Fruit fly (Drosophila melanogaster): Measurements from ENCODE around the gene CG7201.

The CG7201 gene

dm6 chr3L:8285773-8286172, 9.4 kb downstream of the CG7201 start (continued):
- no peak for TF ChIP-seq Blimp-1 (GFP tag; optimal IDR thresholded peaks at IDR 0.05)
- no peak for TF ChIP-seq gsb (GFP tag; IDR thresholded peaks at IDR 0.05)
- no peak for TF ChIP-seq ase (GFP tag; IDR thresholded peaks at IDR 0.05)
- TF ChIP-seq MESR4 (GFP tag; optimal IDR thresholded peaks at IDR 0.05), result no peak
- TF ChIP-seq CG1602 (GFP tag; optimal IDR thresholded peaks at IDR 0.05), result no peak
- no peak for TF ChIP-seq CG16813 (GFP tag; IDR thresholded peaks at IDR 0.05; ENCODE audit: partially characterized antibody)
- no peak for TF ChIP-seq CG7745 (tag; optimal IDR thresholded peaks at IDR 0.05)
- no peak for TF ChIP-seq Fer2 (tag; optimal IDR thresholded peaks at IDR 0.05)
- no peak for TF ChIP-seq caup (GFP tag; optimal IDR thresholded peaks at IDR 0.05; ENCODE audit: severe bottlenecking)
- peak; percentile 56 for TF ChIP-seq gem (tag; optimal IDR thresholded peaks at IDR 0.05)
- TF ChIP-seq nmo (GFP tag; optimal IDR thresholded peaks at IDR 0.05), result peak; percentile 21
- TF ChIP-seq lab (GFP tag; optimal IDR thresholded peaks at IDR 0.05), result no peak
- TF ChIP-seq chinmo (GFP tag; IDR thresholded peaks at IDR 0.05; ENCODE audit: partially characterized antibody), result no peak
- TF ChIP-seq CG11247 (GFP tag; IDR thresholded peaks at IDR 0.05), result no peak
- peak; percentile 44 for TF ChIP-seq CG11504 (tag; optimal IDR thresholded peaks at IDR 0.05)
- TF ChIP-seq Myb (GFP tag; optimal IDR thresholded peaks at IDR 0.05), result no peak
- TF ChIP-seq Trl (optimal IDR thresholded peaks at IDR 0.05), result no peak
- TF ChIP-seq Trl (GFP tag; optimal IDR thresholded peaks at IDR 0.05), result no peak
- no peak for TF ChIP-seq MBD-R2 (GFP tag; IDR thresholded peaks at IDR 0.05)
- no peak for TF ChIP-seq dpn (GFP tag; optimal IDR thresholded peaks at IDR 0.05)
- TF ChIP-seq tin (GFP tag; optimal IDR thresholded peaks at IDR 0.05), result no peak
- no peak for TF ChIP-seq pb (GFP tag; optimal IDR thresholded peaks at IDR 0.05)
- no peak for TF ChIP-seq CG10366 (GFP tag; IDR thresholded peaks at IDR 0.05)
- no peak for TF ChIP-seq CG32767 (GFP tag; IDR thresholded peaks at IDR 0.05)
- no peak for TF ChIP-seq da (GFP tag; optimal IDR thresholded peaks at IDR 0.05)
- TF ChIP-seq Jarid2 (GFP tag; optimal IDR thresholded peaks at IDR 0.05), result no peak
- TF ChIP-seq Ets65A (GFP tag), result no peak
- TF ChIP-seq CG18619 (GFP tag; optimal IDR thresholded peaks at IDR 0.05), result no peak
- no peak for TF ChIP-seq eve (GFP tag; optimal IDR thresholded peaks at IDR 0.05)
- no peak for TF ChIP-seq gro (GFP tag; optimal IDR thresholded peaks at IDR 0.05)
- no peak for TF ChIP-seq crp (GFP tag; optimal IDR thresholded peaks at IDR 0.05)
- TF ChIP-seq dmrt99B (tag; optimal IDR thresholded peaks at IDR 0.05), result peak; percentile 53

dm6 chr3L:8285291-8285690, 9.8 kb downstream of the CG7201 start:
- TF ChIP-seq Fer1 (GFP tag; optimal IDR thresholded peaks at IDR 0.05) (no peak), chinmo (GFP tag; IDR thresholded peaks at IDR 0.05; ENCODE audit: partially characterized antibody) (0 out of 4 replicates have a peak, but pooled peaks have one; percentile 24), NC2α (GFP tag; optimal IDR thresholded peaks at IDR 0.05) (no peak), Trl (optimal IDR thresholded peaks at IDR 0.05) (peak; percentile 24 to 64), Trl (GFP tag; optimal IDR thresholded peaks at IDR 0.05) (no peak), Ets65A (GFP tag) (peak; percentile 27), scrt (GFP tag; optimal IDR thresholded peaks at IDR 0.05) (peak; percentile 93)

- TF ChIP-seq Fer3 (tag; optimal IDR thresholded peaks at IDR 0.05) (peak; percentile 17), CG17612 (GFP tag; IDR thresholded peaks at IDR 0.05) (no peak), CG3726 (GFP tag; IDR thresholded peaks at IDR 0.05) (no peak), CG30403 (GFP tag; optimal IDR thresholded peaks at IDR 0.05) (no peak), fu2 (GFP tag; optimal IDR thresholded peaks at IDR 0.05) (no peak), CG32532 (GFP tag; IDR thresholded peaks at IDR 0.05) (peak; percentile 26; the same call in 1 of the 2 replicates), bcd (GFP tag; optimal IDR thresholded peaks at IDR 0.05) (peak; percentile 26), CG4424 (GFP tag; optimal IDR thresholded peaks at IDR 0.05) (no peak), chif (GFP tag; optimal IDR thresholded peaks at IDR 0.05) (no peak), Oli (tag; optimal IDR thresholded peaks at IDR 0.05) (peak; percentile 18), CG2120 (GFP tag; optimal IDR thresholded peaks at IDR 0.05) (peak; percentile 64), CG10543 (GFP tag; optimal IDR thresholded peaks at IDR 0.05) (peak; percentile 8), grau (tag; optimal IDR thresholded peaks at IDR 0.05) (peak; percentile 76), ac (GFP tag; optimal IDR thresholded peaks at IDR 0.05) (no peak), CG13424 (tag; optimal IDR thresholded peaks at IDR 0.05) (peak; percentile 16), Med (GFP tag) (peak; percentile 82)
Observed at dm6 chr3L:8284651-8285050, 10.5 kb downstream of the CG7201 start.

Data from whole organism, embryonic.